Worm (Caenorhabditis elegans) whole organism, late embryonic: Measurements from ENCODE around the gene coq-8.

Experiments
- C08G9.2 ChIP-seq: sonication (generic microtip); optimal IDR thresholded peaks from 2 replicates; lab custom pipeline; 2016; ENCODE audit warnings: mild to moderate bottlenecking, missing genetic modification characterization, moderate library complexity, missing compliant biosample characterization
- F13H6.1 ChIP-seq: sonication (generic microtip); optimal IDR thresholded peaks from 2 replicates; lab custom pipeline; 2016; ENCODE audit warnings: missing genetic modification characterization, missing compliant biosample characterization
- K02D7.2 ChIP-seq: sonication (generic microtip); optimal IDR thresholded peaks from 2 replicates; lab custom pipeline; 2017; ENCODE audit warnings: mild to moderate bottlenecking, missing genetic modification characterization, missing compliant biosample characterization
- K09A11.1 ChIP-seq: sonication (generic microtip); optimal IDR thresholded peaks from 2 replicates; lab custom pipeline; 2017; ENCODE audit warnings: antibody characterized with exemption, mild to moderate bottlenecking, missing genetic modification characterization, missing compliant biosample characterization; ENCODE audit not compliant: insufficient read depth
- T23F11.4 ChIP-seq: fragments of 200-800 bp; sonication (Bioruptor generic); optimal IDR thresholded peaks from 2 replicates; lab custom pipeline; 2018; ENCODE audit warnings: mild to moderate bottlenecking, missing genetic modification characterization, missing compliant biosample characterization
- ahr-1 ChIP-seq: sonication (generic microtip); optimal IDR thresholded peaks from 2 replicates; lab custom pipeline; 2016; ENCODE audit warnings: missing genetic modification characterization, missing compliant biosample characterization
- ama-1 ChIP-seq: fragments of 150-350 bp; optimal IDR thresholded peaks from 2 replicates; lab custom pipeline; 2014
- ceh-18 ChIP-seq: sonication (generic microtip); optimal IDR thresholded peaks from 2 replicates; lab custom pipeline; 2016; ENCODE audit warnings: missing genetic modification characterization, missing compliant biosample characterization
- ceh-19 ChIP-seq: fragments of 200-800 bp; sonication (Bioruptor generic); optimal IDR thresholded peaks from 2 replicates; lab custom pipeline; 2018; ENCODE audit warnings: mild to moderate bottlenecking, missing genetic modification characterization, missing compliant biosample characterization
- ceh-2 ChIP-seq: sonication (generic microtip); optimal IDR thresholded peaks from 2 replicates; lab custom pipeline; 2016; ENCODE audit warnings: missing genotype, missing genetic modification characterization, missing compliant biosample characterization
- ceh-22 ChIP-seq: sonication (generic microtip); optimal IDR thresholded peaks from 2 replicates; lab custom pipeline; 2017; ENCODE audit warnings: missing biosample characterization, missing genetic modification characterization
- ceh-24 ChIP-seq: sonication (generic microtip); optimal IDR thresholded peaks from 2 replicates; lab custom pipeline; 2016; ENCODE audit warnings: mild to moderate bottlenecking, missing genetic modification characterization, missing compliant biosample characterization
- ceh-30 ChIP-seq: fragments of 150-350 bp; optimal IDR thresholded peaks from 2 replicates; lab custom pipeline; 2014; ENCODE audit warnings: missing biosample characterization, missing genetic modification characterization
- ceh-31 ChIP-seq: sonication (generic microtip); optimal IDR thresholded peaks from 2 replicates; lab custom pipeline; 2016; ENCODE audit warnings: missing genetic modification characterization, missing compliant biosample characterization
- ceh-34 ChIP-seq: sonication (generic microtip); optimal IDR thresholded peaks from 2 replicates; lab custom pipeline; 2016; ENCODE audit warnings: mild to moderate bottlenecking, missing genetic modification characterization, missing compliant biosample characterization
- ceh-45 ChIP-seq: fragments of 200-800 bp; sonication (Bioruptor generic); IDR thresholded peaks from 2 replicates; pipeline ENCODE4 v1.3.6; 2022; ENCODE audit warnings: missing genetic modification reagents, missing genetic modification characterization, missing compliant biosample characterization
- ceh-6 ChIP-seq: fragments of 200-800 bp; sonication (Bioruptor generic); optimal IDR thresholded peaks from 2 replicates; lab custom pipeline; 2018; ENCODE audit warnings: mild to moderate bottlenecking, missing genetic modification characterization, missing compliant biosample characterization
- ceh-9 ChIP-seq: sonication (generic microtip); optimal IDR thresholded peaks from 2 replicates; lab custom pipeline; 2016; ENCODE audit warnings: mild to moderate bottlenecking, missing genetic modification characterization, inconsistent platforms, missing compliant biosample characterization
- dve-1 ChIP-seq: sonication (generic microtip); optimal IDR thresholded peaks from 2 replicates; lab custom pipeline; 2017; ENCODE audit warnings: antibody characterized with exemption, mild to moderate bottlenecking, missing genetic modification characterization, missing compliant biosample characterization
- elt-2 ChIP-seq: sonication (generic microtip); optimal IDR thresholded peaks from 2 replicates; lab custom pipeline; 2016; ENCODE audit warnings: missing genetic modification reagents, missing genetic modification characterization, missing compliant biosample characterization
- elt-4 ChIP-seq: sonication (generic microtip); optimal IDR thresholded peaks from 2 replicates; lab custom pipeline; 2016; ENCODE audit warnings: missing genetic modification characterization, missing compliant biosample characterization
- hlh-30 ChIP-seq: sonication (generic microtip); optimal IDR thresholded peaks from 2 replicates; lab custom pipeline; 2017; ENCODE audit warnings: antibody characterized with exemption, missing genetic modification characterization, missing compliant biosample characterization; ENCODE audit not compliant: insufficient read depth
- hlh-8 ChIP-seq: sonication (generic microtip); optimal IDR thresholded peaks from 2 replicates; lab custom pipeline; 2016; ENCODE audit warnings: missing genotype, missing genetic modification characterization, missing compliant biosample characterization
- lim-6 ChIP-seq: sonication (generic microtip); optimal IDR thresholded peaks from 2 replicates; lab custom pipeline; 2016; ENCODE audit warnings: missing genetic modification characterization, missing compliant biosample characterization
- madf-2 ChIP-seq: sonication (generic microtip); optimal IDR thresholded peaks from 2 replicates; lab custom pipeline; 2017; ENCODE audit warnings: missing genetic modification characterization, missing compliant biosample characterization
- nhr-11 ChIP-seq: fragments of 150-350 bp; optimal IDR thresholded peaks from 2 replicates; lab custom pipeline; 2014; ENCODE audit warnings: missing biosample characterization, missing genetic modification characterization
- odd-2 ChIP-seq: sonication (generic microtip); optimal IDR thresholded peaks from 2 replicates; lab custom pipeline; 2017; ENCODE audit warnings: antibody characterized with exemption, mild to moderate bottlenecking, missing genetic modification characterization, missing compliant biosample characterization
- pag-3 ChIP-seq: sonication (generic microtip); optimal IDR thresholded peaks from 2 replicates; lab custom pipeline; 2016; ENCODE audit warnings: missing compliant biosample characterization, missing genetic modification characterization, borderline replicate concordance
- pax-1 ChIP-seq: fragments of 150-350 bp; optimal IDR thresholded peaks from 2 replicates; lab custom pipeline; 2014; ENCODE audit warnings: missing biosample characterization, missing genetic modification characterization
- pqm-1 ChIP-seq: sonication (generic microtip); optimal IDR thresholded peaks from 2 replicates; lab custom pipeline; 2016; ENCODE audit warnings: missing genetic modification characterization, missing compliant biosample characterization
- pros-1 ChIP-seq: fragments of 150-350 bp; optimal IDR thresholded peaks from 2 replicates; lab custom pipeline; 2014; ENCODE audit warnings: missing biosample characterization, missing genetic modification reagents, missing genetic modification characterization
- ref-2 ChIP-seq: sonication (generic microtip); optimal IDR thresholded peaks from 2 replicates; lab custom pipeline; 2016; ENCODE audit warnings: missing genetic modification characterization, missing compliant biosample characterization
- sdc-2 ChIP-seq: sonication (generic microtip); optimal IDR thresholded peaks from 2 replicates; lab custom pipeline; 2016; ENCODE audit warnings: missing genotype, missing genetic modification characterization, missing compliant biosample characterization
- sox-2 ChIP-seq: fragments of 200-800 bp; sonication (Bioruptor generic); IDR thresholded peaks from 2 replicates; pipeline ENCODE4 v1.3.6; 2022; ENCODE audit warnings: missing genetic modification reagents, missing genetic modification characterization, missing compliant biosample characterization
- tbx-2 ChIP-seq: sonication (generic microtip); optimal IDR thresholded peaks from 2 replicates; lab custom pipeline; 2016; ENCODE audit warnings: missing genetic modification characterization, missing compliant biosample characterization
- tbx-7 ChIP-seq: sonication (generic microtip); optimal IDR thresholded peaks from 2 replicates; lab custom pipeline; 2016; ENCODE audit warnings: missing genotype, missing genetic modification characterization, missing compliant biosample characterization
- unc-3 ChIP-seq, 2 experiments: fragments of 200-800 bp in 1 of 2; sonication (Bioruptor generic) in 1 of 2; sonication (generic microtip) in 1 of 2; conservative IDR thresholded peaks in 1 of 2; optimal IDR thresholded peaks in 1 of 2; 2 replicates each; pipeline versions ENCODE4 v1.3.6 to Lab custom; 2016 to 2022; ENCODE audit warnings: missing compliant biosample characterization in 2 of 2, missing genetic modification characterization in 2 of 2, missing genetic modification reagents in 1 of 2
- unc-42 ChIP-seq: sonication (generic microtip); optimal IDR thresholded peaks from 2 replicates; lab custom pipeline; 2016; ENCODE audit warnings: missing genotype, missing genetic modification characterization, missing compliant biosample characterization
- unc-55 ChIP-seq: sonication (generic microtip); optimal IDR thresholded peaks from 2 replicates; lab custom pipeline; 2017; ENCODE audit warnings: missing biosample characterization, missing genetic modification reagents, missing genetic modification characterization
- unc-86 ChIP-seq: sonication (generic microtip); optimal IDR thresholded peaks from 2 replicates; lab custom pipeline; 2016; ENCODE audit warnings: missing genetic modification characterization, missing compliant biosample characterization
- zip-5 ChIP-seq: sonication (generic microtip); optimal IDR thresholded peaks from 2 replicates; lab custom pipeline; 2016; ENCODE audit warnings: missing genetic modification characterization, missing compliant biosample characterization

Gene coq-8

ce11 chrIII:4863127-4863526, at the start of gene coq-8:
Gene coq-8 (plus strand): TSS chrIII:4863427.
- TF ChIP-seq elt-2 (tag; lab: Kevin White, UChicago) (no peak), ceh-34 (no peak), pag-3 (tag; lab: Kevin White, UChicago) (no peak), C08G9.2 (tag; lab: Kevin White, UChicago) (no peak)

ce11 chrIII:4814730-4815129, 48.5 kb upstream of the coq-8 start, which contains the start of gene arl-6:
Gene arl-6 (minus strand): TSS chrIII:4814830.
- TF ChIP-seq unc-42 (tag; lab: Kevin White, UChicago) (no peak), lim-6 (no peak), T23F11.4 (GFP tag; lab: Kevin White, UChicago) (no peak), F13H6.1 (tag; lab: Kevin White, UChicago) (no peak), ceh-34 (no peak), ceh-9 (no peak), K02D7.2 (tag; lab: Kevin White, UChicago) (no peak), ceh-31 (tag; lab: Kevin White, UChicago) (no peak), ceh-18 (tag; lab: Kevin White, UChicago) (no peak), pros-1 (tag; lab: Kevin White, UChicago) (no peak), ceh-6 (GFP tag; lab: Kevin White, UChicago) (no peak), ceh-2 (tag; lab: Kevin White, UChicago) (no peak), ceh-24 (tag; lab: Kevin White, UChicago) (no peak), sdc-2 (tag; lab: Kevin White, UChicago) (no peak), tbx-7 (tag; lab: Kevin White, UChicago) (no peak), elt-4 (tag; lab: Kevin White, UChicago) (no peak), ceh-45 (GFP tag; lab: Robert Waterston, UW) (no peak), hlh-30 (tag; lab: Kevin White, UChicago) (no peak)

- TF ChIP-seq zip-5 (no peak), ceh-19 (GFP tag; lab: Kevin White, UChicago) (no peak), pax-1 (tag; lab: Kevin White, UChicago) (no peak), pros-1 (tag; lab: Kevin White, UChicago) (no peak), tbx-2 (no peak), ahr-1 (tag; lab: Kevin White, UChicago) (no peak), unc-86 (tag; lab: Kevin White, UChicago) (no peak), K09A11.1 (tag; lab: Kevin White, UChicago) (no peak), ceh-30 (tag; lab: Kevin White, UChicago) (no peak), unc-3 (GFP tag; conservative IDR thresholded peaks at IDR 0.05; lab: Robert Waterston, UW) (no peak), unc-3 (tag; optimal IDR thresholded peaks at IDR 0.05; lab: Kevin White, UChicago) (no peak), pqm-1 (tag; lab: Kevin White, UChicago) (no peak), ama-1 (lab: Kevin White, UChicago) (no peak), elt-2 (tag; lab: Kevin White, UChicago) (no peak), ref-2 (tag; lab: Kevin White, UChicago) (no peak), nhr-11 (no peak), T23F11.4 (GFP tag; lab: Kevin White, UChicago) (no peak), ceh-2 (tag; lab: Kevin White, UChicago) (no peak), madf-2 (tag; lab: Kevin White, UChicago) (no peak), tbx-7 (tag; lab: Kevin White, UChicago) (no peak), ceh-34 (no peak)
Measured at ce11 chrIII:4817240-4817639, 46.0 kb upstream of the coq-8 start, which contains the start of gene F26A1.4. Gene F26A1.4 (plus strand): TSS chrIII:4817540.

- no peak for TF ChIP-seq tbx-2
- no peak for TF ChIP-seq hlh-8
- no peak for TF ChIP-seq unc-55
- no peak for TF ChIP-seq sox-2 (GFP tag; lab: Robert Waterston, UW)
- TF ChIP-seq K02D7.2 (tag; lab: Kevin White, UChicago) = no peak
- no peak for TF ChIP-seq dve-1 (tag; lab: Kevin White, UChicago)
- TF ChIP-seq unc-42 (tag; lab: Kevin White, UChicago) = no peak
- TF ChIP-seq T23F11.4 (GFP tag; lab: Kevin White, UChicago) = no peak
- no peak for TF ChIP-seq ceh-22 (tag; lab: Kevin White, UChicago)
- no peak for TF ChIP-seq ceh-9
- no peak for TF ChIP-seq unc-86 (tag; lab: Kevin White, UChicago)
- TF ChIP-seq ceh-34 = no peak
- no peak for TF ChIP-seq odd-2 (tag; lab: Kevin White, UChicago)
- TF ChIP-seq hlh-30 (tag; lab: Kevin White, UChicago) = no peak
- no peak for TF ChIP-seq pax-1 (tag; lab: Kevin White, UChicago)
- no peak for TF ChIP-seq ceh-2 (tag; lab: Kevin White, UChicago)
- no peak for TF ChIP-seq elt-4 (tag; lab: Kevin White, UChicago)
Measured at ce11 chrIII:4819843-4820242, 43.4 kb upstream of the coq-8 start, which contains the start of gene F26A1.7. Gene F26A1.7 (minus strand): TSS chrIII:4819943.
